Fruit fly (Drosophila melanogaster) Kc167 (cell line): ENCODE results near the gene CG42780.

Experiments used
- h ChIP-seq: fragments of >200 bp; optimal IDR thresholded peaks from 3 replicates; lab custom pipeline; 2018; ENCODE audit warnings: missing external identifiers
- insv ChIP-seq: fragments of >200 bp; optimal IDR thresholded peaks from 3 replicates; lab custom pipeline; 2018; ENCODE audit warnings: missing external identifiers
- psq ChIP-seq: fragments of >200 bp; optimal IDR thresholded peaks from 2 replicates; lab custom pipeline; 2017; ENCODE audit warnings: missing external identifiers
- ttk ChIP-seq: sonication (Bioruptor generic); optimal IDR thresholded peaks from 2 replicates; lab custom pipeline; 2017; ENCODE audit warnings: missing external identifiers

dm6 chrX:7318464-7318863 lies 13.5 kb downstream of the CG42780 start:
- TF ChIP-seq insv (lab: Kevin White, UChicago): no peak
- TF ChIP-seq h (lab: Kevin White, UChicago): no peak
- TF ChIP-seq psq (lab: Kevin White, UChicago): no peak
- TF ChIP-seq ttk (lab: Kevin White, UChicago): no peak
